Worm (Caenorhabditis elegans) whole organism, L2 larva: ENCODE measurements around the gene lips-12.

Experiments
- aly-2 ChIP-seq: fragments of 150-350 bp; optimal IDR thresholded peaks from 2 replicates; lab custom pipeline; 2014; ENCODE audit warnings: missing biosample characterization, missing genetic modification characterization
- ama-1 ChIP-seq: fragments of 150-350 bp; optimal IDR thresholded peaks from 2 replicates; lab custom pipeline; 2018; ENCODE audit warnings: inconsistent platforms
- crh-2 ChIP-seq: sonication (generic microtip); optimal IDR thresholded peaks from 2 replicates; lab custom pipeline; 2017; ENCODE audit warnings: missing biosample characterization, missing genetic modification characterization
- lin-11 ChIP-seq: fragments of 150-350 bp; sonication (generic microtip); optimal IDR thresholded peaks from 2 replicates; lab custom pipeline; 2014; ENCODE audit warnings: missing biosample characterization, missing genetic modification characterization, inconsistent platforms, mixed read lengths
- lin-39 ChIP-seq: fragments of 150-350 bp; optimal IDR thresholded peaks from 2 replicates; lab custom pipeline; 2014; ENCODE audit warnings: missing biosample characterization, missing genetic modification reagents, missing genetic modification characterization
- nhr-12 ChIP-seq: fragments of 150-350 bp; optimal IDR thresholded peaks from 2 replicates; lab custom pipeline; 2014; ENCODE audit warnings: missing biosample characterization, missing genetic modification characterization
- nhr-77 ChIP-seq: fragments of 150-350 bp; optimal IDR thresholded peaks from 2 replicates; lab custom pipeline; 2014; ENCODE audit warnings: missing biosample characterization, missing genetic modification characterization
- skn-1 ChIP-seq: sonication (generic microtip); optimal IDR thresholded peaks from 2 replicates; lab custom pipeline; 2017; ENCODE audit warnings: missing biosample characterization, missing genetic modification characterization
- snpc-4 ChIP-seq: fragments of 150-350 bp; optimal IDR thresholded peaks from 2 replicates; lab custom pipeline; 2014; ENCODE audit warnings: missing biosample characterization, missing genetic modification characterization

- TF ChIP-seq ama-1 (lab: Kevin White, UChicago) = no peak
- TF ChIP-seq lin-39 (tag; lab: Kevin White, UChicago) = no peak
- TF ChIP-seq skn-1 (tag; lab: Kevin White, UChicago) = no peak
- no peak for TF ChIP-seq aly-2 (tag; lab: Kevin White, UChicago)
- no peak for TF ChIP-seq crh-2 (tag; lab: Kevin White, UChicago)
- TF ChIP-seq nhr-77 (tag; lab: Kevin White, UChicago) = no peak
- TF ChIP-seq snpc-4 (tag; lab: Kevin White, UChicago) = no peak
- TF ChIP-seq lin-11 = no peak
- TF ChIP-seq nhr-12 (tag; lab: Kevin White, UChicago) = no peak
Observed at ce11 chrII:1123208-1123607, 9.2 kb upstream of the lips-12 start, which contains the start of the genes sut-1 and eri-3.
